Worm (Caenorhabditis elegans): ENCODE results near the gene F08F1.4.
A peak's percentile ranks its signal among the peaks of the same experiment; 100 is the strongest.

The F08F1.4 gene

ce11 chrX:8458917-8459316, 45.7 kb downstream of the F08F1.4 start:
- peak; percentile 49; the same call in 1 of the 2 replicates for TF ChIP-seq snpc-1.2 (GFP tag; IDR thresholded peaks at IDR 0.05)

- TF ChIP-seq aha-1 (tag) (peak; percentile 90), F10B5.3 (tag; optimal IDR thresholded peaks at IDR 0.05) (no peak)
Measured at ce11 chrX:8459789-8460188, 46.6 kb downstream of the F08F1.4 start.

- TF ChIP-seq unc-62 (GFP tag; optimal IDR thresholded peaks at IDR 0.05 in 1 of 2) (peak in 1 of 2 experiments; percentile 97), unc-62 (tag; optimal IDR thresholded peaks at IDR 0.05) (no peak), nhr-6 (tag; optimal IDR thresholded peaks at IDR 0.05) (no peak)
Measured at ce11 chrX:8460958-8461357, 47.7 kb downstream of the F08F1.4 start.

ce11 chrX:8463085-8463645, 49.9 kb downstream of the F08F1.4 start, which contains the start of gene F16F9.4:
Gene F16F9.4 (minus strand): TSS chrX:8463360.
- TF ChIP-seq nhr-28 (tag; optimal IDR thresholded peaks at IDR 0.05) = peak; percentile 92
- TF ChIP-seq nhr-102 (tag; optimal IDR thresholded peaks at IDR 0.05) = no peak
- no peak for TF ChIP-seq ceh-82 (tag; optimal IDR thresholded peaks at IDR 0.05)
- no peak for TF ChIP-seq egl-43 (GFP tag; IDR thresholded peaks at IDR 0.05)
- no peak for TF ChIP-seq ztf-11 (tag; optimal IDR thresholded peaks at IDR 0.05)
- TF ChIP-seq R02D3.7 (tag; optimal IDR thresholded peaks at IDR 0.05) = no peak
- no peak for TF ChIP-seq unc-130 (GFP tag; optimal IDR thresholded peaks at IDR 0.05)
- no peak for TF ChIP-seq fos-1 (tag; optimal IDR thresholded peaks at IDR 0.05)
- no peak for TF ChIP-seq nhr-111 (GFP tag; optimal IDR thresholded peaks at IDR 0.05)
- TF ChIP-seq mxl-2 (GFP tag; conservative IDR thresholded peaks at IDR 0.05) = no peak
- peak; percentile 64 for TF ChIP-seq dve-1 (tag; optimal IDR thresholded peaks at IDR 0.05; ENCODE audit: insufficient read depth)
- no peak for TF ChIP-seq unc-39 (tag; optimal IDR thresholded peaks at IDR 0.05)
- TF ChIP-seq saeg-2 (GFP tag; IDR thresholded peaks at IDR 0.05) = no peak
- no peak for TF ChIP-seq madf-5 (GFP tag; IDR thresholded peaks at IDR 0.05)
- TF ChIP-seq pqm-1 (tag; optimal IDR thresholded peaks at IDR 0.05) = peak; percentile 55
- no peak for TF ChIP-seq set-16 (GFP tag; IDR thresholded peaks at IDR 0.05)
- no peak for TF ChIP-seq snpc-4 (tag; optimal IDR thresholded peaks at IDR 0.05)
- no peak for TF ChIP-seq attf-4 (tag; optimal IDR thresholded peaks at IDR 0.05)
- TF ChIP-seq zfp-2 (tag; optimal IDR thresholded peaks at IDR 0.05) = no peak
- TF ChIP-seq lim-7 (GFP tag; IDR thresholded peaks at IDR 0.05) = no peak
- no peak for TF ChIP-seq F37D6.2 (tag; optimal IDR thresholded peaks at IDR 0.05)
- no peak for TF ChIP-seq mes-2 (tag; optimal IDR thresholded peaks at IDR 0.05; ENCODE audit: poor library complexity, severe bottlenecking)
- no peak for TF ChIP-seq madf-9 (GFP tag; conservative IDR thresholded peaks at IDR 0.05)
- no peak for TF ChIP-seq daf-16 (GFP tag; optimal IDR thresholded peaks at IDR 0.05)
- TF ChIP-seq daf-16 (tag; optimal IDR thresholded peaks at IDR 0.05) = peak; percentile 33
- TF ChIP-seq nhr-10 (tag; optimal IDR thresholded peaks at IDR 0.05) = no peak
- no peak for TF ChIP-seq nhr-25 (tag; optimal IDR thresholded peaks at IDR 0.05; ENCODE audit: borderline replicate concordance, insufficient read depth)
- TF ChIP-seq T26A8.4 (GFP tag; IDR thresholded peaks at IDR 0.05) = no peak
- TF ChIP-seq ama-1 (optimal IDR thresholded peaks at IDR 0.05) = no peak
- TF ChIP-seq ceh-20 (GFP tag; IDR thresholded peaks at IDR 0.05) = no peak
- no peak for TF ChIP-seq nhr-42 (GFP tag; IDR thresholded peaks at IDR 0.05)
- TF ChIP-seq zag-1 (tag; optimal IDR thresholded peaks at IDR 0.05) = no peak
- no peak for TF ChIP-seq zip-11 (GFP tag; IDR thresholded peaks at IDR 0.05)
- no peak for TF ChIP-seq lin-13 (GFP tag; optimal IDR thresholded peaks at IDR 0.05)
- TF ChIP-seq pha-4 (GFP tag; IDR thresholded peaks at IDR 0.05) = no peak
- TF ChIP-seq pha-4 (tag; optimal IDR thresholded peaks at IDR 0.05) = no peak
- no peak for TF ChIP-seq daf-12 (tag; optimal IDR thresholded peaks at IDR 0.05)
- TF ChIP-seq lir-3 (tag; optimal IDR thresholded peaks at IDR 0.05) = no peak
- no peak for TF ChIP-seq unc-62 (GFP tag; optimal IDR thresholded peaks at IDR 0.05 in 1 of 2)
- TF ChIP-seq unc-62 (tag; optimal IDR thresholded peaks at IDR 0.05) = no peak
- no peak for TF ChIP-seq ceh-44 (GFP tag; IDR thresholded peaks at IDR 0.05)
- peak; percentile 6 for TF ChIP-seq hlh-11 (tag; optimal IDR thresholded peaks at IDR 0.05)
- TF ChIP-seq F44E2.7 (GFP tag; IDR thresholded peaks at IDR 0.05) = no peak

All from whole organism, L4 larva.